Fruit fly (Drosophila melanogaster): ENCODE measurements around the gene CG13404.

- no peak for TF ChIP-seq psq (optimal IDR thresholded peaks at IDR 0.05)
- TF ChIP-seq h (optimal IDR thresholded peaks at IDR 0.05), result no peak
- TF ChIP-seq Myc (optimal IDR thresholded peaks at IDR 0.05), result no peak
- no peak for TF ChIP-seq Sin3A (optimal IDR thresholded peaks at IDR 0.05)
- no peak for TF ChIP-seq ttk (optimal IDR thresholded peaks at IDR 0.05)
- no peak for TF ChIP-seq insv (optimal IDR thresholded peaks at IDR 0.05)
These were observed 40.0 kb downstream of the CG13404 start, which contains the start of gene mRpL38 for dm6 chrX:14226093-14226492.

Data from Kc167 (cell line).